Worm (Caenorhabditis elegans): ENCODE measurements around the gene C39B10.5.

Gene C39B10.5

DNA sequence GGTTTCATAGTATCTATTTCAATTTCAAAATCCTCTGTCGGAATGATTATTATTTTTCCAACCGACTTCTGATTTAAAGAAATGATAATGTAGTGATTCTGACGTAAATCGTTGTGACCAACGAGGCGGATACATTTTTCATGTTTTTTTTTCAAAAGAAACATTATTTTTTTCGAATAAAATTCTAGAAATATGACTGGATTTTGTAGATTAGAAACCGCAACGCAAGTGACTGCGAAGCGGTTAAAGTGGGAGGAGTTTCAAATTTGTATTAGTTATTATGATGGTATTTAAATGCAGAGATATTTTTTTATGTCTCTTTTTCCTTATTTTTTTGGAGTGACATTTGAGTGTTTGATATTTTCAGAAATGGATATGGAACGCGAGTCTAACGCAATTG is at the start of gene C39B10.5:
Gene C39B10.5 (plus strand): TSS at position 362 of the 400 bp plus-strand sequence.
- TF ChIP-seq tlf-1 (GFP tag; optimal IDR thresholded peaks at IDR 0.05) (no peak), lin-35 (GFP tag; optimal IDR thresholded peaks at IDR 0.05) (no peak), egrh-3 (GFP tag; IDR thresholded peaks at IDR 0.05) (no peak), snpc-4 (GFP tag; optimal IDR thresholded peaks at IDR 0.05) (no peak), snpc-4 (tag; optimal IDR thresholded peaks at IDR 0.05) (no peak), ZK185.1 (tag; optimal IDR thresholded peaks at IDR 0.05; ENCODE audit: poor library complexity, severe bottlenecking) (no peak), F22D6.2 (tag; optimal IDR thresholded peaks at IDR 0.05) (no peak), K12H6.12 (tag; optimal IDR thresholded peaks at IDR 0.05) (no peak), sea-2 (GFP tag; IDR thresholded peaks at IDR 0.05) (no peak), akir-1 (GFP tag; optimal IDR thresholded peaks at IDR 0.05) (no peak), ztf-18 (tag; optimal IDR thresholded peaks at IDR 0.05) (no peak), D2030.7 (GFP tag; IDR thresholded peaks at IDR 0.05) (no peak), tbp1 (GFP tag; optimal IDR thresholded peaks at IDR 0.05) (no peak), ztf-26 (tag; optimal IDR thresholded peaks at IDR 0.05) (no peak), madf-6 (GFP tag; IDR thresholded peaks at IDR 0.05) (no peak)

DNA sequence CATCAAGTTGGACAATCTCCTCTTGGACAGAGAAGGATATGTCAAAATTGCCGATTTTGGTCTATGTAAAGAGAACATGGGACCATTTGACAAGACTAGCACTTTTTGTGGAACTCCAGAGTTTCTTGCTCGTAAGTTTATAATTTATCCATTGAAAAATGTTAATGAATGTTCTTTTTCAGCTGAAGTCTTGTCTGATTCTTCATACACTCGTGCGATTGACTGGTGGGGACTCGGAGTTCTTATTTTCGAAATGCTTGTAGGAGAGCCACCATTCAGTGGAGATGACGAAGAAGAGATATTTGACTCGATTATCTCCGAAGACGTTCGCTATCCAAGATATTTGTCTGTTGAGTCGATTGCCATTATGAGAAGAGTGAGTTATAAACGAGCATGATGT is 46.0 kb upstream of the C39B10.5 start:
- TF ChIP-seq ccch-3 (GFP tag; optimal IDR thresholded peaks at IDR 0.05) (no peak), B0336.3 (GFP tag; IDR thresholded peaks at IDR 0.05) (no peak), let-526 (GFP tag; IDR thresholded peaks at IDR 0.05) (no peak), hmg-20 (GFP tag; IDR thresholded peaks at IDR 0.05) (no peak), nhr-179 (tag; optimal IDR thresholded peaks at IDR 0.05) (no peak)

- TF ChIP-seq hlh-26 (GFP tag; conservative IDR thresholded peaks at IDR 0.05) (no peak), sdz-38 (tag; optimal IDR thresholded peaks at IDR 0.05) (no peak), T07F8.4 (tag; optimal IDR thresholded peaks at IDR 0.05) (no peak), ceh-58 (GFP tag; IDR thresholded peaks at IDR 0.05) (no peak), sptf-2 (GFP tag; optimal IDR thresholded peaks at IDR 0.05) (no peak), efl-1 (GFP tag; optimal IDR thresholded peaks at IDR 0.05) (no peak), F37B4.10 (GFP tag; IDR thresholded peaks at IDR 0.05) (no peak), dpff-1 (tag; optimal IDR thresholded peaks at IDR 0.05) (no peak), attf-6 (GFP tag; IDR thresholded peaks at IDR 0.05) (no peak), egrh-3 (GFP tag; IDR thresholded peaks at IDR 0.05) (no peak), B0035.1 (tag; optimal IDR thresholded peaks at IDR 0.05) (no peak), rpc-1 (optimal IDR thresholded peaks at IDR 0.05) (no peak), rpc-1 (tag; optimal IDR thresholded peaks at IDR 0.05) (no peak), lag-1 (GFP tag; IDR thresholded peaks at IDR 0.05) (no peak), lin-35 (GFP tag; optimal IDR thresholded peaks at IDR 0.05) (no peak), Y79H2A.3 (GFP tag; conservative IDR thresholded peaks at IDR 0.05) (no peak), nfya-2 (GFP tag; IDR thresholded peaks at IDR 0.05) (no peak), hmg-20 (GFP tag; IDR thresholded peaks at IDR 0.05) (no peak), Y95B8A.8 (GFP tag; IDR thresholded peaks at IDR 0.05) (no peak), snpc-1.1 (tag; optimal IDR thresholded peaks at IDR 0.05; ENCODE audit: insufficient read depth) (no peak)
These were observed 43.1 kb upstream of the C39B10.5 start for ce11 chrX:10404051-10404450.

ce11 chrX:10406203-10406602 is 40.9 kb upstream of the C39B10.5 start, which contains the start of gene gur-3:
gur-3 (minus strand) TSS chrX:10406303.
- TF ChIP-seq lin-40 (tag; optimal IDR thresholded peaks at IDR 0.05) (no peak), nhr-90 (tag; optimal IDR thresholded peaks at IDR 0.05) (no peak), hrde-1 (tag; optimal IDR thresholded peaks at IDR 0.05; ENCODE audit: borderline replicate concordance) (no peak), Y67H2A.10 (GFP tag; conservative IDR thresholded peaks at IDR 0.05) (no peak), ztf-28 (GFP tag; IDR thresholded peaks at IDR 0.05) (no peak), mes-4 (tag; optimal IDR thresholded peaks at IDR 0.05) (no peak), K11D2.4 (GFP tag; IDR thresholded peaks at IDR 0.05) (no peak), snpc-3.4 (tag; optimal IDR thresholded peaks at IDR 0.05) (no peak), ztf-6 (GFP tag; IDR thresholded peaks at IDR 0.05) (no peak), chd-7 (tag; optimal IDR thresholded peaks at IDR 0.05) (no peak), B0336.3 (GFP tag; IDR thresholded peaks at IDR 0.05) (no peak), tbx-9 (tag; optimal IDR thresholded peaks at IDR 0.05; ENCODE audit: borderline replicate concordance) (no peak)

Data from whole organism, young adult.